Fruit fly (Drosophila melanogaster) Kc167 (cell line): Measurements from ENCODE around the gene Sam-S.

Source experiments
- Myc ChIP-seq: fragments of >200 bp; optimal IDR thresholded peaks from 2 replicates; lab custom pipeline; 2017; ENCODE audit warnings: missing external identifiers
- ttk ChIP-seq: sonication (Bioruptor generic); optimal IDR thresholded peaks from 2 replicates; lab custom pipeline; 2017; ENCODE audit warnings: missing external identifiers

DNA sequence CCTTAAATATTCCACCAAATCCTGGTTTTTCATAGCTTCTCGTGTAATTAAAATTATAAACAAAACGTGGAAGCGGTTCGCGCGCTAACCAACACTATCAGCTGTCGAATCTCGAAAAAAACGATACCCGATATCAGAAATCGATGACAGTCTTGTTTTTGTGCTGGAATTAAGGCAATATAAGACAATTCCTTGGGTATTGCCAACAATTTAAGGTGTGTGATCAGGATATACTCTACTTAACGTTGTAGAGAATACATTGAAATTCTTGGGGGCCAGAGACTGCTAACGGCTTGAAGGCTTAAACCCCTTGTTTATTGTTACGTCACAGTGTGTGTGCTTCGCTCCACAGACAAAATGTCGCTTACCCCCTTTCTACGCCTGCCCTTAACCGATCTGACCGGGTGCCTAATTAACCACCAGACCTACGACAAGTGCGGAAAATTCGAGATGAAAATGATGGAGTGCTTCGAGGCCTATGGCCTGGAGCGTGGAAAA lies 48.6 kb downstream of the Sam-S start, which contains the start of gene Pus10:
- TF ChIP-seq ttk (lab: Kevin White, UChicago) (no peak), Myc (lab: Kevin White, UChicago) (no peak)
